Fruit fly (Drosophila melanogaster): ENCODE results near the gene Atg101.

The Atg101 gene

DNA sequence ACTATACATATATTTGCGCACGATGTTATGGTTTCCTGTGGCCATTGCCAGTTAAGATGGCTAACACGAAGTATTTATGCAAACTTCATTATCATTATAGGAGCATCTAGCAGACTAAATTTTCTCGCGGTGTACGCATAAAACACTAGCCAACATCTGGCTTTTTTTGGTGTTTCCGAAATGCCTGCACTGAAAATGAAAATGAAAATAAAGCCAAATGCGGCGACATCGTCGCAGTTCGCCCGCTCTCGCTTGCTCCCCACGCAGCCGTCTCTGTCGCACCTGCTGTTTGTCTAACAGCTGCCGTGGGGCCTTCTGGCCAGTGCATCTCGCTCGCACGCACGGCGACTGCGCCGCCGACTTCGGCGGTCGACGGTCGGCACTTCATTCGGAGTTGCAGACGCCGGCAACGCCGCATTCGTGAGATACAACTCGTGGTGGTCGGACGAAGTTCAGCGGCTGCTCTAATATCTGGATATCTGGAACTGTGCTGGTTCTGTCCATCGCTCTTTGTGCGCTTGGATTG lies 16.6 kb upstream of the Atg101 start, which contains the start of gene CG6891 (continued):
- no peak for TF ChIP-seq Atf6 (GFP tag; IDR thresholded peaks at IDR 0.05)
- peak; percentile 54 for TF ChIP-seq CG3407 (GFP tag; optimal IDR thresholded peaks at IDR 0.05)
- no peak for TF ChIP-seq prd (optimal IDR thresholded peaks at IDR 0.05)
- TF ChIP-seq prd (GFP tag; IDR thresholded peaks at IDR 0.05) = peak; percentile 35; the same call in 2 of the 3 replicates
- no peak for TF ChIP-seq p53 (GFP tag; optimal IDR thresholded peaks at IDR 0.05)
- peak; percentile 13 for TF ChIP-seq CG17912 (GFP tag; optimal IDR thresholded peaks at IDR 0.05)
- TF ChIP-seq CG6854 (GFP tag; optimal IDR thresholded peaks at IDR 0.05) = peak; percentile 21
- no peak for TF ChIP-seq Oaz (GFP tag; IDR thresholded peaks at IDR 0.05)
- TF ChIP-seq pan (optimal IDR thresholded peaks at IDR 0.05) = no peak
- TF ChIP-seq pan (GFP tag; optimal IDR thresholded peaks at IDR 0.05 in 1 of 2, IDR thresholded peaks at IDR 0.05 in 1 of 2) = peak in 1 of 2 experiments; percentile 13
- peak; percentile 4 for TF ChIP-seq PHDP (tag; optimal IDR thresholded peaks at IDR 0.05)
- TF ChIP-seq CG34422 (GFP tag; IDR thresholded peaks at IDR 0.05) = peak; percentile 41; the same call in 1 of the 3 replicates
- TF ChIP-seq odd (GFP tag; optimal IDR thresholded peaks at IDR 0.05) = no peak
- TF ChIP-seq chif (GFP tag; optimal IDR thresholded peaks at IDR 0.05) = peak; percentile 16 to 23
- TF ChIP-seq ranshi (GFP tag; IDR thresholded peaks at IDR 0.05) = 0 out of 2 replicates have a peak, but pooled peaks have one; percentile 19
- no peak for TF ChIP-seq gsb (GFP tag; IDR thresholded peaks at IDR 0.05)
- TF ChIP-seq CG17328 (GFP tag; IDR thresholded peaks at IDR 0.05) = peak; percentile 60; the same call in 1 of the 2 replicates
- no peak for TF ChIP-seq hkb (optimal IDR thresholded peaks at IDR 0.05)
- peak; percentile 29; the same call in 1 of the 2 replicates for TF ChIP-seq hkb (GFP tag; IDR thresholded peaks at IDR 0.05)
- TF ChIP-seq grau (tag; optimal IDR thresholded peaks at IDR 0.05) = peak; percentile 30
- no peak for TF ChIP-seq CHES-1-like (GFP tag; optimal IDR thresholded peaks at IDR 0.05)
- TF ChIP-seq Mes4 (GFP tag; optimal IDR thresholded peaks at IDR 0.05) = peak; percentile 1
- no peak for TF ChIP-seq gce (GFP tag; IDR thresholded peaks at IDR 0.05)
- peak; percentile 28 for TF ChIP-seq kni (GFP tag; optimal IDR thresholded peaks at IDR 0.05)
- peak; percentile 1 for TF ChIP-seq CG2116 (GFP tag; optimal IDR thresholded peaks at IDR 0.05)
- TF ChIP-seq ase (GFP tag; IDR thresholded peaks at IDR 0.05) = peak; percentile 13; the same call in 1 of the 3 replicates
- peak; percentile 6 for TF ChIP-seq gcm (GFP tag; optimal IDR thresholded peaks at IDR 0.05)
- TF ChIP-seq mam (GFP tag; optimal IDR thresholded peaks at IDR 0.05) = peak; percentile 12
- TF ChIP-seq CG3847 (GFP tag; IDR thresholded peaks at IDR 0.05) = 0 out of 2 replicates have a peak, but pooled peaks have one; percentile 13
- 0 out of 2 replicates have a peak, but pooled peaks have one; percentile 22 for TF ChIP-seq CG4360 (GFP tag; IDR thresholded peaks at IDR 0.05)
- peak; percentile 5 for TF ChIP-seq CG10543 (GFP tag; optimal IDR thresholded peaks at IDR 0.05)
- TF ChIP-seq Sin3A (optimal IDR thresholded peaks at IDR 0.05) = no peak
- peak; percentile 27 for TF ChIP-seq twi (tag; optimal IDR thresholded peaks at IDR 0.05)
- TF ChIP-seq CG2875 (GFP tag; optimal IDR thresholded peaks at IDR 0.05) = peak; percentile 10
- TF ChIP-seq pum (GFP tag; optimal IDR thresholded peaks at IDR 0.05) = peak; percentile 39
- peak; percentile 55 for TF ChIP-seq Rfx (GFP tag; IDR thresholded peaks at IDR 0.05)
- 0 out of 3 replicates have a peak, but pooled peaks have one; percentile 25 for TF ChIP-seq CG11456 (GFP tag; IDR thresholded peaks at IDR 0.05)
- peak; percentile 69 for TF ChIP-seq ci (GFP tag; IDR thresholded peaks at IDR 0.05)
- TF ChIP-seq bsh (GFP tag; optimal IDR thresholded peaks at IDR 0.05) = peak; percentile 7 to 54
- no peak for TF ChIP-seq CG1233 (GFP tag; optimal IDR thresholded peaks at IDR 0.05)
- TF ChIP-seq Sry-δ (GFP tag; optimal IDR thresholded peaks at IDR 0.05) = no peak
- no peak for TF ChIP-seq Hand (GFP tag; optimal IDR thresholded peaks at IDR 0.05)
- TF ChIP-seq ken (GFP tag; IDR thresholded peaks at IDR 0.05) = peak; percentile 29; the same call in 1 of the 3 replicates
- peak; percentile 30 for TF ChIP-seq Sox102F (GFP tag; optimal IDR thresholded peaks at IDR 0.05)
- no peak for TF ChIP-seq slp2 (GFP tag; optimal IDR thresholded peaks at IDR 0.05)
- no peak for TF ChIP-seq CG4820 (GFP tag; optimal IDR thresholded peaks at IDR 0.05)
- no peak for TF ChIP-seq lov (optimal IDR thresholded peaks at IDR 0.05)
- TF ChIP-seq lov (GFP tag; IDR thresholded peaks at IDR 0.05) = no peak
- TF ChIP-seq Deaf1 (tag; optimal IDR thresholded peaks at IDR 0.05) = peak; percentile 97
- peak; percentile 57 for TF ChIP-seq ara (GFP tag; IDR thresholded peaks at IDR 0.05)
- peak; percentile 19 for TF ChIP-seq nau (GFP tag; optimal IDR thresholded peaks at IDR 0.05)
- TF ChIP-seq CG10321 (GFP tag; IDR thresholded peaks at IDR 0.05) = peak; percentile 91
